Worm (Caenorhabditis elegans) whole organism, L1 larva: ENCODE results near the gene C14F11.7.
A peak's percentile ranks its signal among the peaks of the same experiment; 100 is the strongest.

Experiments used
- C16A3.4 ChIP-seq: fragments of 150-350 bp; optimal IDR thresholded peaks from 2 replicates; lab custom pipeline; 2014; ENCODE audit warnings: missing biosample characterization, missing genetic modification characterization
- C34B4.2 ChIP-seq: sonication (generic microtip); optimal IDR thresholded peaks from 2 replicates; lab custom pipeline; 2017; ENCODE audit warnings: mild to moderate bottlenecking, missing genetic modification characterization, missing compliant biosample characterization
- F16B12.6 ChIP-seq: fragments of 150-350 bp; optimal IDR thresholded peaks from 2 replicates; lab custom pipeline; 2014; ENCODE audit warnings: missing biosample characterization, missing genetic modification characterization
- Y116A8C.19 ChIP-seq: sonication (generic microtip); optimal IDR thresholded peaks from 2 replicates; lab custom pipeline; 2016; ENCODE audit warnings: missing compliant biosample characterization, missing genetic modification characterization, borderline replicate concordance
- aha-1 ChIP-seq: fragments of 150-350 bp; optimal IDR thresholded peaks from 2 replicates; lab custom pipeline; 2014; ENCODE audit warnings: missing biosample characterization, missing genetic modification characterization
- aly-2 ChIP-seq: fragments of 150-350 bp; optimal IDR thresholded peaks from 2 replicates; lab custom pipeline; 2014; ENCODE audit warnings: missing biosample characterization, missing genetic modification characterization
- ama-1 ChIP-seq: fragments of 150-350 bp; optimal IDR thresholded peaks from 2 replicates; lab custom pipeline; 2014
- blmp-1 ChIP-seq: fragments of 150-350 bp; optimal IDR thresholded peaks from 2 replicates; lab custom pipeline; 2014; ENCODE audit warnings: missing biosample characterization, missing genetic modification characterization
- ces-1 ChIP-seq: fragments of 150-350 bp; optimal IDR thresholded peaks from 2 replicates; lab custom pipeline; 2014; ENCODE audit warnings: missing biosample characterization, missing genetic modification reagents, missing genetic modification characterization
- dsc-1 ChIP-seq: sonication (generic microtip); optimal IDR thresholded peaks from 2 replicates; lab custom pipeline; 2016; ENCODE audit warnings: mild to moderate bottlenecking, missing genetic modification characterization, missing compliant biosample characterization
- efl-3 ChIP-seq: fragments of 200-800 bp; sonication (Bioruptor generic); optimal IDR thresholded peaks from 2 replicates; lab custom pipeline; 2018; ENCODE audit warnings: mild to moderate bottlenecking, missing genetic modification characterization, missing compliant biosample characterization
- egl-13 ChIP-seq: sonication (generic microtip); optimal IDR thresholded peaks from 2 replicates; lab custom pipeline; 2016; ENCODE audit warnings: missing genotype, missing genetic modification reagents, missing genetic modification characterization, missing compliant biosample characterization
- egl-27 ChIP-seq, 2 experiments: fragments of 150-350 bp in 1 of 2; sonication (generic microtip); optimal IDR thresholded peaks; 3 replicates each; lab custom pipeline; 2017 to 2018; ENCODE audit warnings: missing biosample characterization in 2 of 2, missing genetic modification characterization in 2 of 2, missing genetic modification reagents in 2 of 2
- elt-2 ChIP-seq: sonication (generic microtip); optimal IDR thresholded peaks from 2 replicates; lab custom pipeline; 2016; ENCODE audit warnings: missing genetic modification characterization, mild to moderate bottlenecking, inconsistent platforms, missing compliant biosample characterization, missing genetic modification reagents
- elt-3 ChIP-seq, 6 experiments: fragments of 150-350 bp in 1 of 6; sonication (generic microtip); optimal IDR thresholded peaks; 2 replicates each; lab custom pipeline; 2017 to 2018; ENCODE audit warnings: missing biosample characterization in 6 of 6, missing genetic modification characterization in 6 of 6, inconsistent platforms in 1 of 6
- grh-1 ChIP-seq: fragments of 200-800 bp; sonication (Bioruptor generic); IDR thresholded peaks from 2 replicates; pipeline ENCODE4 v1.3.6; 2022; ENCODE audit warnings: missing genetic modification reagents, missing genetic modification characterization, missing compliant biosample characterization
- jun-1 ChIP-seq: fragments of 150-350 bp; optimal IDR thresholded peaks from 2 replicates; lab custom pipeline; 2014; ENCODE audit warnings: missing biosample characterization, missing genetic modification reagents, missing genetic modification characterization
- lin-39 ChIP-seq: fragments of 150-350 bp; optimal IDR thresholded peaks from 2 replicates; lab custom pipeline; 2014; ENCODE audit warnings: missing biosample characterization, missing genetic modification reagents, missing genetic modification characterization
- lir-3 ChIP-seq: sonication (generic microtip); optimal IDR thresholded peaks from 2 replicates; lab custom pipeline; 2016; ENCODE audit warnings: mild to moderate bottlenecking, missing genetic modification characterization, moderate library complexity, missing compliant biosample characterization; ENCODE audit not compliant: poor library complexity
- mab-9 ChIP-seq: fragments of 200-800 bp; sonication (Bioruptor generic); IDR thresholded peaks from 2 replicates; pipeline ENCODE4 v1.3.6; 2022; ENCODE audit warnings: missing genetic modification reagents, missing genetic modification characterization, missing compliant biosample characterization
- nhr-11 ChIP-seq: fragments of 150-350 bp; optimal IDR thresholded peaks from 2 replicates; lab custom pipeline; 2014; ENCODE audit warnings: missing biosample characterization, missing genetic modification characterization
- nhr-19 ChIP-seq: fragments of 200-800 bp; sonication (Bioruptor generic); conservative IDR thresholded peaks from 2 replicates; pipeline ENCODE4 v1.3.6; 2022; ENCODE audit warnings: missing genetic modification characterization, missing compliant biosample characterization
- nhr-76 ChIP-seq: sonication (generic microtip); optimal IDR thresholded peaks from 2 replicates; lab custom pipeline; 2017; ENCODE audit warnings: missing biosample characterization, missing genetic modification characterization
- pag-3 ChIP-seq: sonication (generic microtip); optimal IDR thresholded peaks from 2 replicates; lab custom pipeline; 2017; ENCODE audit warnings: missing genetic modification characterization, mild to moderate bottlenecking, missing compliant biosample characterization, antibody characterized with exemption, borderline replicate concordance; ENCODE audit not compliant: insufficient read depth
- pax-3 ChIP-seq: fragments of 200-800 bp; sonication (Bioruptor generic); optimal IDR thresholded peaks from 2 replicates; lab custom pipeline; 2018; ENCODE audit warnings: mild to moderate bottlenecking, missing genetic modification characterization, moderate library complexity, missing compliant biosample characterization
- skn-1 ChIP-seq: fragments of 150-350 bp; optimal IDR thresholded peaks from 2 replicates; lab custom pipeline; 2014; ENCODE audit warnings: missing biosample characterization, missing genetic modification characterization
- snpc-4 ChIP-seq: fragments of 150-350 bp; optimal IDR thresholded peaks from 2 replicates; lab custom pipeline; 2014; ENCODE audit warnings: missing biosample characterization, missing genetic modification characterization
- snu-23 ChIP-seq: sonication (generic microtip); optimal IDR thresholded peaks from 2 replicates; lab custom pipeline; 2016; ENCODE audit warnings: missing genetic modification characterization, missing compliant biosample characterization
- sup-37 ChIP-seq: fragments of 200-800 bp; sonication (Bioruptor generic); optimal IDR thresholded peaks from 2 replicates; lab custom pipeline; 2018; ENCODE audit warnings: mild to moderate bottlenecking, missing genetic modification characterization, missing compliant biosample characterization
- tbx-2 ChIP-seq: sonication (generic microtip); optimal IDR thresholded peaks from 2 replicates; lab custom pipeline; 2016; ENCODE audit warnings: missing genetic modification characterization, missing compliant biosample characterization
- tlp-1 ChIP-seq: fragments of 150-350 bp; optimal IDR thresholded peaks from 2 replicates; lab custom pipeline; 2014; ENCODE audit warnings: missing biosample characterization, missing genetic modification characterization
- unc-62 ChIP-seq: fragments of 150-350 bp; optimal IDR thresholded peaks from 2 replicates; lab custom pipeline; 2014; ENCODE audit warnings: missing biosample characterization, missing genetic modification reagents, missing genetic modification characterization
- unc-86 ChIP-seq: sonication (generic microtip); optimal IDR thresholded peaks from 2 replicates; lab custom pipeline; 2016; ENCODE audit warnings: missing genetic modification characterization, missing compliant biosample characterization
- xbp-1 ChIP-seq: sonication (generic microtip); optimal IDR thresholded peaks from 2 replicates; lab custom pipeline; 2016; ENCODE audit warnings: missing genetic modification characterization, missing compliant biosample characterization

The C14F11.7 gene

ce11 chrX:6169252-6169651, 39.1 kb downstream of the C14F11.7 start, which contains the start of gene T25B2.2 (continued):
- TF ChIP-seq snpc-4 (tag; lab: Kevin White, UChicago) (no peak), Y116A8C.19 (no peak), C16A3.4 (no peak), mab-9 (GFP tag; lab: Robert Waterston, UW) (no peak), egl-13 (tag; lab: Kevin White, UChicago) (no peak), elt-2 (peak; percentile 92), dsc-1 (tag; lab: Kevin White, UChicago) (no peak), tlp-1 (no peak)

DNA sequence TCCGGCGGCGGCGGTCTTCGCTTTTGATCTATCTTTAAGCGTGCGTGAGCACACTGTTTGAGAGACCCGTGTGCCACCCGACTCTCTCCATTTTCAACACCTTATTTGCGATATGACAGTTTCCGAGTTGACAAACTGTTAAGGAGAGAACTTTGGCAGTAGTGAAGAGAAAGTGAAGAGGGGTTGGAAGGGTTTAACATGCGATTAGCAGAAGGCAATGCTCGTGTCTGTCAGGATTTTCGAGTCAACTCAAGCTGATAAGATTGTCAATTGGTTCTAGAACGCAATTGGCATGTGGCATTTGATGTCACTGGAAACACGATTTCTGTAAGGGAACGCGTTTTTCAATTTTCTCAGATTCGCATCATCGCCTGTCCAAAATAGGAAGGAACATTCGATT, 41.0 kb downstream of the C14F11.7 start:
- no peak for TF ChIP-seq pax-3 (tag; lab: Kevin White, UChicago)
- TF ChIP-seq nhr-76: no peak
- no peak for TF ChIP-seq tbx-2 (tag; lab: Kevin White, UChicago)
- no peak for TF ChIP-seq C34B4.2
- TF ChIP-seq aly-2: no peak
- no peak for TF ChIP-seq elt-3 (tag; optimal IDR thresholded peaks at IDR 0.05; lab: Kevin White, UChicago)
- no peak for TF ChIP-seq lir-3 (tag; lab: Kevin White, UChicago)
- TF ChIP-seq skn-1: no peak
- no peak for TF ChIP-seq sup-37 (GFP tag; lab: Kevin White, UChicago)
- TF ChIP-seq pag-3 (tag; lab: Kevin White, UChicago): no peak
- no peak for TF ChIP-seq nhr-11 (tag; lab: Kevin White, UChicago)

DNA sequence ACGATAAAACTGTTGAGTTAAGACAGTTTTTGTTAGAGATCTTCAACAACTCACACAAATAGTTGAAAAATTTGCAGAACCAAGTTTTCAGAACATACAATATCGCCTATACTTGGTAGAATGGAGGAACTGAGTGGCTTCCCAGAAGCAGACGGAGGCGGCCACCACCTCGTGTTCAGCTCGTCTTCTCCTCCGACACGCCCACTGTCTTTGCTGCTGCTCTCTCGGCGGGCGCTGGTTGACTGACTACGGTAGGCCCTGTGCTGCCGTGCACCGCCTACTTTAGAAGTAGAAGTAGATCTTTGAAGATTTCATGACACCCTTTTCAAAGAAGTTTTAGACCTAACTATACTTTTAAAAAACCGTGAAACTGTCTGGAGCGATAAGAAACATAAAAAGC, 46.3 kb downstream of the C14F11.7 start:
- TF ChIP-seq mab-9 (GFP tag; lab: Robert Waterston, UW): no peak
- TF ChIP-seq ces-1 (GFP tag; lab: Kevin White, UChicago): no peak
- TF ChIP-seq ama-1: no peak
- no peak for TF ChIP-seq dsc-1 (tag; lab: Kevin White, UChicago)
- no peak for TF ChIP-seq unc-86 (tag; lab: Kevin White, UChicago)
- no peak for TF ChIP-seq egl-27 (tag; optimal IDR thresholded peaks at IDR 0.05; lab: Kevin White, UChicago)
- TF ChIP-seq lin-39 (tag; lab: Kevin White, UChicago): no peak

DNA sequence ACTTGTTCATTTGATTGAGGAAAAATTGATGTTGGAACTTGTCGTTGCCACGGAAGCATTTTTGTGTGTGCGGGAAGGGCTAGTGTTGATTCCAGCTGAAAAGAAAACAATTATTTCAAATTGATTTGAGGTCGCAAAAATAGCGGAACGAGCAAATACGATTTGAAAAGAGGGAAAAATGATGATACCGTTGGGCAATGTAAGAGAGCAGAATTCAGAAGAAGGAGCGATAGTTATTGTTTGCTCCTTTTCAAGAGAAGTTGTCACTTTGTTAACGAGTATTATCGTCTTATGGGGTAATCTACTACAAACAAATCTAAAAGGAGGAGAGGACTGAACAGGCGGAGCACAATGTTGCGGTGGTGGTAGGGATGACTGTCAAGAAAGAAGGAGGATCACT, 47.9 kb downstream of the C14F11.7 start, which contains the start of gene odd-2:
Gene odd-2, minus strand, starts transcription at position 101 of the 400 bp plus-strand sequence.
- no peak for TF ChIP-seq efl-3 (GFP tag; lab: Kevin White, UChicago)
- no peak for TF ChIP-seq pax-3 (tag; lab: Kevin White, UChicago)
- no peak for TF ChIP-seq unc-62 (GFP tag; lab: Kevin White, UChicago)
- TF ChIP-seq aha-1 (tag; lab: Kevin White, UChicago): no peak

DNA sequence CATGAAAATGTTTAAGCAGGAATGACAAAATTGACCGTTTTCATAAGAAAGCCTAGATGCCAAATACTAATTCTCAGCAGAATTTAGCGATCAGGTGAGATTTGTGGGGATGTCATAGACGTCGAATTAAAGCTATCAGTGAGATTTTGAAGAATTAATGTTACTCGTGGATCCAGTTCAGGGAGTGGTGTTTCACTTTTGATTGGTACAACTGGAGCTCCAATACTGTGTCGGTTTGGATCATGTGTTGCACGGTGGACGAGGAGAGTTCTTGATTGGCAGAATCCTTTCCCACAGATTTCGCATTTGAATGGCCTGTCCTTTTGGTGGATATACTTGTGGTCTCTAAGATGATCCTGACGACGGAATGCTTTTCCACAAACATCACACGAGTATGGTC, 48.8 kb downstream of the C14F11.7 start:
- no peak for TF ChIP-seq snu-23 (GFP tag; lab: Kevin White, UChicago)
- TF ChIP-seq tlp-1: no peak
- TF ChIP-seq jun-1: no peak
- TF ChIP-seq F16B12.6: no peak
- TF ChIP-seq egl-27 (tag; optimal IDR thresholded peaks at IDR 0.05; lab: Kevin White, UChicago): no peak
- TF ChIP-seq xbp-1 (tag; lab: Kevin White, UChicago): no peak
- TF ChIP-seq elt-2: no peak
- no peak for TF ChIP-seq aly-2
- no peak for TF ChIP-seq nhr-76
- TF ChIP-seq grh-1: no peak
- TF ChIP-seq Y116A8C.19: no peak
- TF ChIP-seq blmp-1 (tag; lab: Kevin White, UChicago): no peak
- TF ChIP-seq nhr-19 (GFP tag; lab: Robert Waterston, UW): no peak
